Worm (Caenorhabditis elegans): ENCODE data around the gene Y32G9B.1.
"Not testable (repeated sequence)": the region's sequence is repeated elsewhere in the genome, so short reads cannot be mapped to it uniquely, and the experiment has no call there.

The Y32G9B.1 gene

DNA sequence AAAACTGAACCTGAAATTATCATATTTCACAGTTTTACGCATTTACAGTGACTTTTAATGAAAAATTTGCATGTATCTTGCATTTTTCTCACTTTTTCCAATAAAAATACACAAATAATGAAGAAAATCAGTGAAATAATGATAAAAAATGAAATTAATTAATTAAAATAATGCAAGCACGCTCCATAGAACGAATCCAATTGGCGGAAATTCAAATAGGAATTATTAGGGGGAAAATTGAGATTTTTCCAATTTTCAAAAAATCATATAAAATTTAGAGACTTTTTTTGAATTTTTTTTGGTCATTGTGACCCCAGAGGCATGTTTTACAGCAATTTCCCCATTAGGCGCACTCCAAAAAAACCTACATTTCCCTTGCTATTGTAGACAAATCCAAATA, 9.1 kb downstream of the Y32G9B.1 start:
- TF ChIP-seq lin-38 (GFP tag; IDR thresholded peaks at IDR 0.05) (peak; percentile 49; the same call in 1 of the 2 replicates), ama-1 (optimal IDR thresholded peaks at IDR 0.05) (no peak)

ce11 chrV:1820016-1820415, 9.9 kb downstream of the Y32G9B.1 start:
- TF ChIP-seq nhr-77 (tag; optimal IDR thresholded peaks at IDR 0.05) (no peak), tag-97 (GFP tag; IDR thresholded peaks at IDR 0.05) (no peak), daf-12 (tag; optimal IDR thresholded peaks at IDR 0.05) (no peak), nhr-48 (tag; optimal IDR thresholded peaks at IDR 0.05) (no peak), unc-62 (GFP tag; optimal IDR thresholded peaks at IDR 0.05 in 1 of 2) (peak in 1 of 2 experiments; percentile 71), unc-62 (tag; optimal IDR thresholded peaks at IDR 0.05) (no peak), set-16 (GFP tag; IDR thresholded peaks at IDR 0.05) (0 out of 2 replicates have a peak, but pooled peaks have one; percentile 13), rbr-2 (tag; optimal IDR thresholded peaks at IDR 0.05) (no peak), zip-2 (tag; optimal IDR thresholded peaks at IDR 0.05) (no peak), zfp-2 (tag; optimal IDR thresholded peaks at IDR 0.05) (no peak), ZK546.5 (tag; optimal IDR thresholded peaks at IDR 0.05) (no peak)

- not testable (repeated sequence) for TF ChIP-seq rbr-2 (tag; optimal IDR thresholded peaks at IDR 0.05); mxl-2 (GFP tag; conservative IDR thresholded peaks at IDR 0.05); hlh-11 (tag; optimal IDR thresholded peaks at IDR 0.05)
Observed at ce11 chrV:1814784-1815183, 15.1 kb downstream of the Y32G9B.1 start, which contains the start of gene Y46H3A.5. TSS of gene Y46H3A.5 (minus strand) at chrV:1814884.

- no peak for TF ChIP-seq attf-4 (tag; optimal IDR thresholded peaks at IDR 0.05)
- no peak for TF ChIP-seq unc-39 (tag; optimal IDR thresholded peaks at IDR 0.05)
- TF ChIP-seq hmg-1.1 (GFP tag; IDR thresholded peaks at IDR 0.05): no peak
- no peak for TF ChIP-seq nhr-42 (GFP tag; IDR thresholded peaks at IDR 0.05)
- TF ChIP-seq aha-1 (tag): no peak
- TF ChIP-seq hlh-11 (tag; optimal IDR thresholded peaks at IDR 0.05): no peak
- no peak for TF ChIP-seq skn-1 (tag; optimal IDR thresholded peaks at IDR 0.05)
- no peak for TF ChIP-seq dmd-9 (GFP tag; IDR thresholded peaks at IDR 0.05)
- TF ChIP-seq mxl-2 (GFP tag; conservative IDR thresholded peaks at IDR 0.05): no peak
- no peak for TF ChIP-seq zip-2 (tag; optimal IDR thresholded peaks at IDR 0.05)
- TF ChIP-seq F10B5.3 (tag; optimal IDR thresholded peaks at IDR 0.05): no peak
Observed at ce11 chrV:1811035-1811434, 18.8 kb downstream of the Y32G9B.1 start, which contains the start of gene Y46H3A.4. TSS of gene Y46H3A.4 (minus strand) at chrV:1811135.

DNA sequence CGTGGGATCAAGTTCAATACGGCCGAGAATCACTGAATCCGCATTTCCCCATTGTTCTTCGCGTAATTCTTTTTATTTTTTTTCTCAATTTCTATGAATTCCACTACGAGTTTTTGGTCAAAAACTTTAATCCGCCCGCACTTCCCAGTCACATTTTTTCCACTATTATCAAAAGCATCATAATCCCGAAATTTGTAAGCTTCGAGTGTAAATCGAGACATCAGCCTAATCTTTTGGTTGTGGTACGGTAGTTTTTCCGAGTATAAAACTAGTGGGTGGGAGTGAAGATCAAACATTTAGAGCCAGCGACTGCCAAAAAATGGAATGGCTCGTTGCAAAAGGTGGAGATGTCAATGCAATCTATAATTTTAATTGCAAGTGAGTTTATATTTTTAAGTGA, 22.7 kb downstream of the Y32G9B.1 start, which contains the start of gene srt-42:
srt-42 (plus strand) TSS at position 301 of the 400 bp plus-strand sequence.
- TF ChIP-seq daf-16 (GFP tag; optimal IDR thresholded peaks at IDR 0.05) (no peak), daf-16 (tag; optimal IDR thresholded peaks at IDR 0.05) (no peak), F37D6.2 (tag; optimal IDR thresholded peaks at IDR 0.05) (no peak), Y75B8A.6 (GFP tag; IDR thresholded peaks at IDR 0.05) (no peak), T20F7.1 (GFP tag; optimal IDR thresholded peaks at IDR 0.05) (no peak), zfp-2 (tag; optimal IDR thresholded peaks at IDR 0.05) (no peak), nhr-6 (tag; optimal IDR thresholded peaks at IDR 0.05) (no peak), vab-7 (GFP tag; IDR thresholded peaks at IDR 0.05) (no peak), lin-38 (GFP tag; IDR thresholded peaks at IDR 0.05) (no peak), Y5F2A.4 (GFP tag; optimal IDR thresholded peaks at IDR 0.05) (no peak), nhr-42 (GFP tag; IDR thresholded peaks at IDR 0.05) (no peak), ctbp-1 (GFP tag; IDR thresholded peaks at IDR 0.05) (no peak), ZK546.5 (tag; optimal IDR thresholded peaks at IDR 0.05) (no peak), rbr-2 (tag; optimal IDR thresholded peaks at IDR 0.05) (no peak)

DNA sequence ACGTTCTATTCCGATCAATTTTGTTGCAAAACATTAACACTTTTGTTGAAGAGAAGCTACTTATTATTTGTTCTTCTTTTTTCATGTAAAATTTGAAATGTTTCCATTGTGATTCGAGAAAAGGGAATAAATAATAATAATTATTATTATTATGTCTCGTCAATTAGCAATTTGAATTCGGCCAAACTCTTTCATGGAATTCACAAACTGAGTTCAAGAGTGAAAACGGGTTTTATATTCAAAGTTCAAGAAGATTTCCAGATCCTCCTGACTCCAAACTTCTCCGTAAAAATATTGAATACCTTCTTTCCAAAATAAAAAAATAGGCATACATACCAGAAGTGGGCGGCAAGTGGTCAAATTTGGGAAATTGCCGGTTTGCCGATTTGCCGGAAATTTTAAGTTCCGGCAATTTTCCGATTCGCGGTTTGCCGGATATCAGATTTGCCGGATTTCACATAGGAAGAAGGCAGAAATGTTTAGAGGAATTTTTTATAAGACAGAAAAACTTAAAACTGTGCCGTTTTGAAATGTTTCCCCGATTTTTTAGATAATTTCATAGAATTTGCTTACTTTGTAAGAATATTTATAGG, 24.1 kb downstream of the Y32G9B.1 start:
- TF ChIP-seq zfp-3 (GFP tag; conservative IDR thresholded peaks at IDR 0.05) (peak; percentile 46; the same call in 1 of the 2 replicates), dmd-6 (GFP tag; IDR thresholded peaks at IDR 0.05) (no peak), spr-3 (GFP tag; optimal IDR thresholded peaks at IDR 0.05) (no peak), hlh-11 (tag; optimal IDR thresholded peaks at IDR 0.05) (peak; percentile 3), tra-1 (GFP tag; IDR thresholded peaks at IDR 0.05) (no peak), aha-1 (tag) (peak; percentile 44), mxl-3 (GFP tag; optimal IDR thresholded peaks at IDR 0.05) (peak; percentile 31), daf-16 (GFP tag; optimal IDR thresholded peaks at IDR 0.05) (no peak), daf-16 (tag; optimal IDR thresholded peaks at IDR 0.05) (peak; percentile 14), pha-4 (GFP tag; IDR thresholded peaks at IDR 0.05) (no peak), pha-4 (tag; optimal IDR thresholded peaks at IDR 0.05) (peak; percentile 56), ceh-32 (tag; optimal IDR thresholded peaks at IDR 0.05; ENCODE audit: poor library complexity) (no peak), lim-7 (GFP tag; IDR thresholded peaks at IDR 0.05) (0 out of 2 replicates have a peak, but pooled peaks have one; percentile 19)

Measured in whole organism, L4 larva.